Worm (Caenorhabditis elegans): Measurements from ENCODE around the gene clec-149.
A peak's percentile ranks its signal among the peaks of the same experiment; 100 is the strongest.

The clec-149 gene

ce11 chrIII:797507-797906 lies 25.5 kb upstream of the clec-149 start:
- TF ChIP-seq lim-7 (GFP tag; IDR thresholded peaks at IDR 0.05) (no peak), unc-62 (GFP tag; optimal IDR thresholded peaks at IDR 0.05 in 1 of 2) (peak in 1 of 2 experiments; percentile 55), unc-62 (tag; optimal IDR thresholded peaks at IDR 0.05) (no peak)

DNA sequence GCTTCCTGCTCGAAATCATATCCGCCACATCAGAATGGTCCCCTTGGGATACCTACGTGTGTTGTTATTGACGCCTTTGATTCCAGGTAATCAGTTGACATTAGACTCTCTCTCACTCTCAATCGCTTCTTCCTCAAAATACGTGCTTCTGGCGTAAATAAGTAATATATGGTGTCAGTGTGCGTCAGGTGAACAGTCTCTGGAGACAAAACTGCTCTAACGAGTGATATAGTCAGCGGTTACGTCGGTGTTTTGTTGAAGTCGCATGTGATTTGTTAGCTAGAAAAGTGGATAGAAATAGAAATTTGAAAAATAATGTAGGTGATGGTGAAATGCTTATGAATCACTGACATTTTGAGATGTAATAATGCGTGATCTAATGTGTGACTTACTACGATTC lies 21.0 kb upstream of the clec-149 start:
- TF ChIP-seq ceh-20 (GFP tag; IDR thresholded peaks at IDR 0.05): no peak
- TF ChIP-seq egl-27 (tag; optimal IDR thresholded peaks at IDR 0.05): no peak
- no peak for TF ChIP-seq ztf-11 (tag; optimal IDR thresholded peaks at IDR 0.05)
- no peak for TF ChIP-seq nhr-237 (tag; optimal IDR thresholded peaks at IDR 0.05)
- TF ChIP-seq T20F7.1 (GFP tag; optimal IDR thresholded peaks at IDR 0.05): no peak
- TF ChIP-seq daf-16 (GFP tag; optimal IDR thresholded peaks at IDR 0.05): no peak
- no peak for TF ChIP-seq daf-16 (tag; optimal IDR thresholded peaks at IDR 0.05)
- no peak for TF ChIP-seq vab-7 (GFP tag; IDR thresholded peaks at IDR 0.05)

ce11 chrIII:811544-811943 lies 11.5 kb upstream of the clec-149 start, which contains the start of gene daf-7:
Gene daf-7 (plus strand): TSS chrIII:811844.
- TF ChIP-seq aha-1 (tag): peak; percentile 65
- no peak for TF ChIP-seq saeg-2 (GFP tag; IDR thresholded peaks at IDR 0.05)
- no peak for TF ChIP-seq ztf-11 (tag; optimal IDR thresholded peaks at IDR 0.05)

ce11 chrIII:815845-816244 lies 7.2 kb upstream of the clec-149 start, which contains the start of gene dac-1:
Gene dac-1 (plus strand): TSS chrIII:816145.
- TF ChIP-seq mxl-2 (GFP tag; conservative IDR thresholded peaks at IDR 0.05): no peak
- TF ChIP-seq tra-1 (GFP tag; IDR thresholded peaks at IDR 0.05): no peak
- TF ChIP-seq daf-12 (tag; optimal IDR thresholded peaks at IDR 0.05): no peak
- no peak for TF ChIP-seq Y75B8A.6 (GFP tag; IDR thresholded peaks at IDR 0.05)
- no peak for TF ChIP-seq daf-8 (GFP tag; IDR thresholded peaks at IDR 0.05)
- TF ChIP-seq F26F4.8 (GFP tag; conservative IDR thresholded peaks at IDR 0.05): no peak
- no peak for TF ChIP-seq set-16 (GFP tag; IDR thresholded peaks at IDR 0.05)
- TF ChIP-seq lim-7 (GFP tag; IDR thresholded peaks at IDR 0.05): no peak
- TF ChIP-seq lin-1 (GFP tag; IDR thresholded peaks at IDR 0.05): no peak
- TF ChIP-seq ztf-11 (tag; optimal IDR thresholded peaks at IDR 0.05): no peak

DNA sequence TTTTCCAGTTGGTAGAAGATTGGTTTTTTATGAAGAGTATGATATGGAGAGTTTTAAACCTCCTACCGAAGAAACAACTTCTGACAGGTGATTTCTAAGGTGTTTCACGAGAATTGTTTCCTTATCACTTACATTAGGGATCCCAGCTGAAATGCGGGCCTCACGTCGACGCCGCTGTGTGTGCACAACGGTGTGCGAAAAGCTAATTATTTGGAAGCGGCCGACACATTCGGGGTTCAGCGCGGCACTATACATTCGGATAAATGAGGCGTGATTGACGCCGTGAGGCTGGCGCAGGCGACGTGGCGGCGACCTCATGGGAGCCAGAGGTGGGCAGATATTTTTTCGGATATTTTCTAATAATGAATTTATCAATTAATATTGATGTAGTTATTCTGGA lies 3.7 kb upstream of the clec-149 start:
- TF ChIP-seq set-16 (GFP tag; IDR thresholded peaks at IDR 0.05) (peak; percentile 36; the same call in 1 of the 2 replicates), nhr-42 (GFP tag; IDR thresholded peaks at IDR 0.05) (0 out of 2 replicates have a peak, but pooled peaks have one; percentile 10), nhr-102 (tag; optimal IDR thresholded peaks at IDR 0.05) (no peak)

- TF ChIP-seq aha-1 (tag) (peak; percentile 98), nhr-41 (GFP tag; IDR thresholded peaks at IDR 0.05) (no peak), hmg-1.1 (GFP tag; IDR thresholded peaks at IDR 0.05) (no peak), T20F7.1 (GFP tag; optimal IDR thresholded peaks at IDR 0.05) (no peak)
These were observed 2.2 kb downstream of the clec-149 start for ce11 chrIII:825256-825655.

DNA sequence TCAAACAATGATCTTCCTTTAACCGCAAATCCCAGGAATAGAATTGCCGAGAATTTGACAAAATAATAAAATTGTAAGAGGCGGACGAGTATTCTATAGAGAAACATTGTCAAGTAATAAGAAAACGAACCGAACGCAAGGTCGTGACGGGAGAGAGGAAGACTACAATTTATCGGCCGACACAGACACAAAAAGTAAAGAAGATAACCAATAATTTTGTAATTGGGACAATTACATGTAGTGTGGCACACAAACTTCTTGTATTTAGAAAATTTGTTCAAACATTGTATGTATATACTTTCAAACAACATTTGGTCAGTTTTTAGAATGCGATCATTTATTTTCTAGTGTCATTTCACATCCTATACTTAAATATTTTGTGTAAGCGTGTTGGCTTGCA lies 8.9 kb downstream of the clec-149 start, which contains the start of gene ceeh-1:
Gene ceeh-1, minus strand, starts transcription at position 317 of the 400 bp plus-strand sequence.
- TF ChIP-seq hlh-11 (tag; optimal IDR thresholded peaks at IDR 0.05) (peak; percentile 12), F49E8.2 (tag; optimal IDR thresholded peaks at IDR 0.05; ENCODE audit: borderline replicate concordance) (no peak), ceh-32 (tag; optimal IDR thresholded peaks at IDR 0.05; ENCODE audit: poor library complexity) (no peak), nhr-237 (tag; optimal IDR thresholded peaks at IDR 0.05) (no peak), dmd-6 (GFP tag; IDR thresholded peaks at IDR 0.05) (peak; percentile 20; the same call in 1 of the 2 replicates), lin-15B (tag; optimal IDR thresholded peaks at IDR 0.05) (no peak), zfp-3 (GFP tag; conservative IDR thresholded peaks at IDR 0.05) (no peak), unc-62 (GFP tag; optimal IDR thresholded peaks at IDR 0.05 in 1 of 2) (peak in 1 of 2 experiments; percentile 15), unc-62 (tag; optimal IDR thresholded peaks at IDR 0.05) (no peak), nhr-28 (tag; optimal IDR thresholded peaks at IDR 0.05) (peak; percentile 100), lin-39 (tag; optimal IDR thresholded peaks at IDR 0.05) (no peak), lsy-2 (tag; optimal IDR thresholded peaks at IDR 0.05) (peak in 1 of 2 experiments; percentile 4), pqm-1 (tag; optimal IDR thresholded peaks at IDR 0.05) (peak; percentile 30), tag-97 (GFP tag; IDR thresholded peaks at IDR 0.05) (no peak), mxl-3 (GFP tag; optimal IDR thresholded peaks at IDR 0.05) (peak; percentile 22), nhr-77 (tag; optimal IDR thresholded peaks at IDR 0.05) (peak; percentile 4)
